Fruit fly (Drosophila melanogaster) S2 (cell line): ENCODE data around the gene RNaseX25.

ENCODE experiments used
- CG8478 ChIP-seq: fragments of >200 bp; optimal IDR thresholded peaks from 2 replicates; lab custom pipeline; 2018
- CTCF ChIP-seq, 2 experiments: fragments of >200 bp; optimal IDR thresholded peaks; 2 replicates each; lab custom pipeline; 2018

DNA sequence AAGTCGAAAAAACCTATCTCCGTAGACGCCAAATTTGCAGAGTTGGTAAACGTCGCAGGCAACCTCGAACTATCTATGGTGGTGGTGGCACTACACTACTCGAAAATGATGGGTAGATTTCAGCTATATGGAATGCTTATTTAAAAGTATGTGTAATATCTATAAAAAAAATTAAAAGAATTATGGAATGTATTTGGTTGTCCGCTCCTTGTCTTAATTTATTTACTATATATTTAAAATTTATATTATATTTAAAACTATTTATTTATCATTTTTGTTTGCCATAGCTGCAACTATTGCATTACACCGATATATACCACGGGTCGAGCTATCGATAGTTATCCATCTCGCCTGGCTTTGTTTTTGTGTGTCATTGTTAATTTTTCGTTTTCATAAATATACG, 5.7 kb downstream of the RNaseX25 start, which contains the start of the genes HP4 and CG8209:
- TF ChIP-seq CG8478: no peak
- TF ChIP-seq CTCF (optimal IDR thresholded peaks at IDR 0.05; lab: Kevin White, UChicago): no peak
